Worm (Caenorhabditis elegans) whole organism, L1 larva: Measurements from ENCODE around the gene F07H5.13.

Source experiments
- Y116A8C.19 ChIP-seq: sonication (generic microtip); optimal IDR thresholded peaks from 2 replicates; lab custom pipeline; 2016; ENCODE audit warnings: missing compliant biosample characterization, missing genetic modification characterization, borderline replicate concordance
- ama-1 ChIP-seq: fragments of 150-350 bp; optimal IDR thresholded peaks from 2 replicates; lab custom pipeline; 2014
- egl-27 ChIP-seq, 2 experiments: fragments of 150-350 bp in 1 of 2; sonication (generic microtip); optimal IDR thresholded peaks; 3 replicates each; lab custom pipeline; 2017 to 2018; ENCODE audit warnings: missing biosample characterization in 2 of 2, missing genetic modification characterization in 2 of 2, missing genetic modification reagents in 2 of 2
- jun-1 ChIP-seq: fragments of 150-350 bp; optimal IDR thresholded peaks from 2 replicates; lab custom pipeline; 2014; ENCODE audit warnings: missing biosample characterization, missing genetic modification reagents, missing genetic modification characterization
- mdl-1 ChIP-seq, 2 experiments: fragments of 150-350 bp; optimal IDR thresholded peaks; 2 replicates each; lab custom pipeline; 2014 to 2017; ENCODE audit warnings: missing biosample characterization in 2 of 2, missing genetic modification characterization in 2 of 2, inconsistent platforms in 1 of 2
- nhr-237 ChIP-seq: fragments of 150-350 bp; optimal IDR thresholded peaks from 2 replicates; lab custom pipeline; 2014; ENCODE audit warnings: missing biosample characterization, missing genetic modification characterization
- nhr-90 ChIP-seq: sonication (generic microtip); optimal IDR thresholded peaks from 2 replicates; lab custom pipeline; 2016; ENCODE audit warnings: mild to moderate bottlenecking, missing genetic modification characterization, missing compliant biosample characterization; ENCODE audit not compliant: poor library complexity

DNA sequence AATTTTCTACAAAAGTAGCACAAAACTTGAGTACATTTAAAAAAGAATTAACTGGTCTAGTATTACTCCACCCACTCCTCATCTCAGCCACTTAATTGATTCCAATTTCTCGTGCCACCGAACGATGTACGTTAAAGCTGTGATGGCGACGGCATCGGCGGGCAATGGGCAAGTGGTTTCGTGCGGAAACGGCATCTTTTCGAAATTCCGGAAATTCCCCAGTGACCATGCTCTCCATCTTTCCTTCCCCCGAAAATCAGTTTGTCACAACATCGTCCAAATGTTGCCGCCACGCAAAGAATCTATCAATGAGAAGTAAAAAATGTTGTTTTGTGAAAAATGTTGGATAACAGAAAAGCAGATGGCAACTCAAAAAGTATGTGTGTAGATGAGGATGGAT is 42.6 kb downstream of the F07H5.13 start:
- no peak for TF ChIP-seq jun-1
- no peak for TF ChIP-seq mdl-1 (tag; optimal IDR thresholded peaks at IDR 0.05; lab: Kevin White, UChicago)
- TF ChIP-seq nhr-90 (tag; lab: Kevin White, UChicago), result no peak
- TF ChIP-seq nhr-237, result no peak
- TF ChIP-seq Y116A8C.19 (tag; lab: Kevin White, UChicago), result no peak
- no peak for TF ChIP-seq egl-27 (tag; optimal IDR thresholded peaks at IDR 0.05; lab: Kevin White, UChicago)
- TF ChIP-seq ama-1 (lab: Kevin White, UChicago), result no peak
